Worm (Caenorhabditis elegans): ENCODE data around the gene kel-10.

DNA sequence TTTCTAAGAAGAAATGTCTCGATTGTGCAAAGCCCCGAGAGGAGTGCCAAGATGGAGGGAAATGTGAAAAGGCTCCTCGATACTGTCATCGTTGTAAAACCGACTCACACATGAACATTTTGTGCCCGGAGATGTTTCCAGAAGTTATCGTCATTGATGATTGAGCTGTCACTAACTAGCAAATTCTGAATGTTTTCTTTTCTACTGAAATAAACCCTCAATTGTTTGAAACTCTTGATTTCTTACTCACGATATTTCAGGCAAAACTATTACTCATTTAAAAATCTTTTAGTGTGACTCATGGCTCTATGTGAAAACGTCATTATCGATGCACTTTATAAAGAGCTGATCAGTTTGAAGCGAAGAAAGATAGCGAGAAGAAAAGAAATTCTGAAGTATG lies 16.1 kb downstream of the kel-10 start, which contains the start of gene T16H12.13:
- TF ChIP-seq unc-62 (GFP tag; optimal IDR thresholded peaks at IDR 0.05) (no peak), lin-15B (tag; optimal IDR thresholded peaks at IDR 0.05) (no peak), elt-1 (tag; optimal IDR thresholded peaks at IDR 0.05) (no peak), lin-39 (tag; optimal IDR thresholded peaks at IDR 0.05) (no peak), snpc-4 (tag; optimal IDR thresholded peaks at IDR 0.05) (no peak), ceh-9 (tag; optimal IDR thresholded peaks at IDR 0.05) (no peak), egl-27 (tag; optimal IDR thresholded peaks at IDR 0.05) (no peak), elt-3 (tag; optimal IDR thresholded peaks at IDR 0.05) (no peak)

Measured in whole organism, L3 larva.